Worm (Caenorhabditis elegans) whole organism, L1 larva: Measurements from ENCODE around the gene Y49E10.10.

Source experiments
- aly-2 ChIP-seq: fragments of 150-350 bp; optimal IDR thresholded peaks from 2 replicates; lab custom pipeline; 2014; ENCODE audit warnings: missing biosample characterization, missing genetic modification characterization
- ceh-90 ChIP-seq: sonication (generic microtip); optimal IDR thresholded peaks from 2 replicates; lab custom pipeline; 2016; ENCODE audit warnings: missing genetic modification characterization, missing compliant biosample characterization
- dpl-1 ChIP-seq, 3 experiments: fragments of 150-350 bp in 2 of 3; sonication (generic microtip) in 1 of 3; optimal IDR thresholded peaks; 2 replicates each; lab custom pipeline; 2014 to 2017; ENCODE audit warnings: missing biosample characterization in 3 of 3, missing genetic modification characterization in 3 of 3, missing genetic modification reagents in 3 of 3
- elt-3 ChIP-seq, 6 experiments: fragments of 150-350 bp in 1 of 6; sonication (generic microtip); optimal IDR thresholded peaks; 2 replicates each; lab custom pipeline; 2017 to 2018; ENCODE audit warnings: missing biosample characterization in 6 of 6, missing genetic modification characterization in 6 of 6, inconsistent platforms in 1 of 6
- ets-5 ChIP-seq: fragments of 200-800 bp; sonication (Bioruptor generic); IDR thresholded peaks from 2 replicates; pipeline ENCODE4 v1.3.6; 2022; ENCODE audit warnings: missing genetic modification characterization, missing compliant biosample characterization
- lin-14 ChIP-seq: fragments of 200-800 bp; sonication (Bioruptor generic); optimal IDR thresholded peaks from 2 replicates; lab custom pipeline; 2018; ENCODE audit warnings: mild to moderate bottlenecking, missing genetic modification characterization, moderate library complexity, missing compliant biosample characterization
- lin-35 ChIP-seq, 2 experiments: fragments of 150-350 bp; optimal IDR thresholded peaks; 2 replicates each; lab custom pipeline; 2014; ENCODE audit warnings: missing biosample characterization in 2 of 2, missing genetic modification characterization in 2 of 2, missing genetic modification reagents in 2 of 2
- lsy-2 ChIP-seq, 2 experiments: fragments of 150-350 bp; optimal IDR thresholded peaks; 2 replicates each; lab custom pipeline; 2014; ENCODE audit warnings: missing biosample characterization in 2 of 2, missing genetic modification characterization in 2 of 2
- mdl-1 ChIP-seq, 2 experiments: fragments of 150-350 bp; optimal IDR thresholded peaks; 2 replicates each; lab custom pipeline; 2014 to 2017; ENCODE audit warnings: missing biosample characterization in 2 of 2, missing genetic modification characterization in 2 of 2, inconsistent platforms in 1 of 2
- nhr-12 ChIP-seq: sonication (generic microtip); optimal IDR thresholded peaks from 2 replicates; lab custom pipeline; 2017; ENCODE audit warnings: missing biosample characterization, missing genetic modification characterization
- nhr-19 ChIP-seq: fragments of 200-800 bp; sonication (Bioruptor generic); conservative IDR thresholded peaks from 2 replicates; pipeline ENCODE4 v1.3.6; 2022; ENCODE audit warnings: missing genetic modification characterization, missing compliant biosample characterization

- no peak for TF ChIP-seq lin-35 (GFP tag; optimal IDR thresholded peaks at IDR 0.05; lab: Kevin White, UChicago)
- no peak for TF ChIP-seq aly-2 (tag; lab: Kevin White, UChicago)
- TF ChIP-seq dpl-1 (GFP tag; optimal IDR thresholded peaks at IDR 0.05; lab: Kevin White, UChicago): no peak
- TF ChIP-seq lsy-2 (tag; optimal IDR thresholded peaks at IDR 0.05; lab: Kevin White, UChicago): no peak
- no peak for TF ChIP-seq mdl-1 (tag; optimal IDR thresholded peaks at IDR 0.05; lab: Kevin White, UChicago)
- no peak for TF ChIP-seq nhr-12 (tag; lab: Kevin White, UChicago)
- no peak for TF ChIP-seq nhr-19 (GFP tag; lab: Robert Waterston, UW)
- no peak for TF ChIP-seq lin-14 (GFP tag; lab: Kevin White, UChicago)
- no peak for TF ChIP-seq elt-3 (tag; optimal IDR thresholded peaks at IDR 0.05; lab: Kevin White, UChicago)
- no peak for TF ChIP-seq ceh-90 (tag; lab: Kevin White, UChicago)
- no peak for TF ChIP-seq ets-5 (GFP tag; lab: Robert Waterston, UW)
These were observed 27.4 kb upstream of the Y49E10.10 start for ce11 chrIII:12367891-12368290.
